Fruit fly (Drosophila melanogaster) whole organism, embryonic: ENCODE data around the gene tyn.

ENCODE experiments used
- Atf3 ChIP-seq: fragments of 200-800 bp; sonication (Bioruptor generic); optimal IDR thresholded peaks from 3 replicates; lab custom pipeline; 2016; ENCODE audit warnings: missing biosample characterization, missing genetic modification characterization
- CG10209 ChIP-seq: fragments of 200-800 bp; sonication (Bioruptor generic); optimal IDR thresholded peaks from 3 replicates; lab custom pipeline; 2017; ENCODE audit warnings: missing biosample characterization, mild to moderate bottlenecking, missing genetic modification characterization, missing genetic modification reagents
- CG10959 ChIP-seq: fragments of 200-800 bp; sonication (Bioruptor generic); IDR thresholded peaks from 2 replicates; pipeline ENCODE4 v1.3.6; 2022; ENCODE audit warnings: missing biosample characterization, missing genetic modification characterization
- CG11723 ChIP-seq: fragments of 200-800 bp; sonication (Bioruptor generic); optimal IDR thresholded peaks from 2 replicates; lab custom pipeline; 2017; ENCODE audit warnings: missing biosample characterization, mild to moderate bottlenecking, missing genetic modification characterization
- CG12299 ChIP-seq: fragments of 200-800 bp; sonication (Bioruptor generic); optimal IDR thresholded peaks from 2 replicates; lab custom pipeline; 2018; ENCODE audit warnings: missing biosample characterization, mild to moderate bottlenecking, missing genetic modification characterization
- CG12391 ChIP-seq: fragments of 200-800 bp; sonication (Bioruptor generic); optimal IDR thresholded peaks from 3 replicates; lab custom pipeline; 2018; ENCODE audit warnings: missing biosample characterization, mild to moderate bottlenecking, missing genetic modification characterization, moderate library complexity
- CG1529 ChIP-seq: fragments of 200-800 bp; sonication (Bioruptor generic); optimal IDR thresholded peaks from 3 replicates; lab custom pipeline; 2018; ENCODE audit warnings: missing biosample characterization, missing genetic modification characterization
- CG15514 ChIP-seq: fragments of 200-800 bp; sonication (Bioruptor generic); optimal IDR thresholded peaks from 3 replicates; lab custom pipeline; 2017; ENCODE audit warnings: missing biosample characterization, missing genetic modification characterization, mild to moderate bottlenecking, moderate library complexity, missing genetic modification reagents
- CG15696 ChIP-seq: fragments of 200-800 bp; sonication (Bioruptor generic); optimal IDR thresholded peaks from 2 replicates; lab custom pipeline; 2019; ENCODE audit warnings: missing biosample characterization, mild to moderate bottlenecking, missing genetic modification characterization, moderate library complexity
- CG17612 ChIP-seq: fragments of 200-800 bp; sonication (Bioruptor generic); IDR thresholded peaks from 2 replicates; pipeline ENCODE4 v1.3.6; 2022; ENCODE audit warnings: missing biosample characterization, missing genetic modification characterization
- CG1792 ChIP-seq: fragments of 200-800 bp; sonication (Bioruptor generic); optimal IDR thresholded peaks from 2 replicates; lab custom pipeline; 2016; ENCODE audit warnings: missing biosample characterization, missing genetic modification characterization
- CG2129 ChIP-seq: fragments of 200-800 bp; sonication (Bioruptor generic); IDR thresholded peaks from 2 replicates; pipeline ENCODE4 v1.3.6; 2022; ENCODE audit warnings: missing biosample characterization, missing genetic modification characterization; ENCODE audit not compliant: partially characterized antibody
- CG31441 ChIP-seq: fragments of 200-800 bp; sonication (Bioruptor generic); IDR thresholded peaks from 2 replicates; pipeline ENCODE4 v1.3.6; 2022; ENCODE audit warnings: missing biosample characterization, missing genetic modification characterization
- CG3281 ChIP-seq: fragments of 200-800 bp; sonication (Bioruptor generic); optimal IDR thresholded peaks from 3 replicates; lab custom pipeline; 2017; ENCODE audit warnings: missing biosample characterization, mild to moderate bottlenecking, missing genetic modification characterization
- CG7786 ChIP-seq: fragments of 200-800 bp; sonication (Bioruptor generic); optimal IDR thresholded peaks from 2 replicates; lab custom pipeline; 2016; ENCODE audit warnings: missing biosample characterization, missing genetic modification characterization
- CG9609 ChIP-seq: fragments of 200-800 bp; sonication (Bioruptor generic); optimal IDR thresholded peaks from 3 replicates; lab custom pipeline; 2016; ENCODE audit warnings: missing biosample characterization, missing genetic modification characterization
- Camta ChIP-seq: fragments of 200-800 bp; sonication (Bioruptor generic); optimal IDR thresholded peaks from 2 replicates; lab custom pipeline; 2016; ENCODE audit warnings: missing biosample characterization, missing genetic modification characterization
- Dll ChIP-seq: fragments of 200-800 bp; sonication (Bioruptor generic); IDR thresholded peaks from 4 replicates; pipeline ENCODE4 v1.3.6; 2022; ENCODE audit warnings: missing biosample characterization, missing genetic modification characterization; ENCODE audit not compliant: partially characterized antibody
- Drgx ChIP-seq: fragments of 200-800 bp; sonication (Bioruptor generic); IDR thresholded peaks from 2 replicates; pipeline ENCODE4 v1.3.6; 2022; ENCODE audit warnings: missing biosample characterization, missing genetic modification characterization
- Ets65A ChIP-seq: fragments of 200-800 bp; sonication (Bioruptor generic); peaks from one replicate; lab custom pipeline; 2016; ENCODE audit warnings: missing biosample characterization, missing genetic modification characterization
- HLH3B ChIP-seq: fragments of 200-800 bp; sonication (Bioruptor generic); IDR thresholded peaks from 2 replicates; pipeline ENCODE4 v1.3.6; 2022; ENCODE audit warnings: missing biosample characterization, missing genetic modification characterization
- Hmr ChIP-seq: fragments of 200-800 bp; sonication (Bioruptor generic); optimal IDR thresholded peaks from 3 replicates; lab custom pipeline; 2017; ENCODE audit warnings: mild to moderate bottlenecking, missing biosample characterization, missing genetic modification reagents, missing genetic modification characterization
- Hr39 ChIP-seq: fragments of >200 bp; optimal IDR thresholded peaks from 2 replicates; lab custom pipeline; 2017
- Lim3 ChIP-seq: fragments of 200-800 bp; sonication (Bioruptor generic); IDR thresholded peaks from 2 replicates; pipeline ENCODE4 v1.3.6; 2022; ENCODE audit warnings: missing biosample characterization, missing genetic modification characterization
- MTF-1 ChIP-seq: fragments of 200-800 bp; sonication (Bioruptor generic); optimal IDR thresholded peaks from 2 replicates; lab custom pipeline; 2018; ENCODE audit warnings: missing biosample characterization, mild to moderate bottlenecking, missing genetic modification characterization, borderline replicate concordance
- NC2β ChIP-seq: fragments of 200-800 bp; sonication (Bioruptor generic); optimal IDR thresholded peaks from 2 replicates; lab custom pipeline; 2016; ENCODE audit warnings: missing biosample characterization, missing genetic modification characterization
- Ravus ChIP-seq: fragments of 200-800 bp; sonication (Bioruptor generic); IDR thresholded peaks from 2 replicates; pipeline ENCODE4 v1.3.6; 2022; ENCODE audit warnings: missing biosample characterization, missing genetic modification characterization
- Six4 ChIP-seq: fragments of 200-800 bp; sonication (Bioruptor generic); optimal IDR thresholded peaks from 2 replicates; lab custom pipeline; 2016; ENCODE audit warnings: missing biosample characterization, missing genetic modification characterization
- Stat92E ChIP-seq, 3 experiments: fragments of >200 bp in 2 of 3; fragments of 200-800 bp in 1 of 3; sonication (Bioruptor generic) in 1 of 3; optimal IDR thresholded peaks; 2 replicates each; lab custom pipeline; 2017 to 2019; ENCODE audit warnings: missing biosample characterization in 3 of 3, missing genetic modification characterization in 3 of 3, mild to moderate bottlenecking in 1 of 3, moderate library complexity in 1 of 3
- Taf1 ChIP-seq: fragments of 200-800 bp; sonication (Bioruptor generic); IDR thresholded peaks from 2 replicates; pipeline ENCODE4 v1.3.6; 2022; ENCODE audit warnings: missing biosample characterization, missing genetic modification characterization
- ab ChIP-seq: fragments of 200-800 bp; sonication (Bioruptor generic); optimal IDR thresholded peaks from 2 replicates; lab custom pipeline; 2016; ENCODE audit warnings: missing biosample characterization, missing genetic modification characterization
- bowl ChIP-seq: fragments of 200-800 bp; sonication (Bioruptor generic); IDR thresholded peaks from 2 replicates; pipeline ENCODE4 v1.3.6; 2022; ENCODE audit warnings: missing biosample characterization, missing genetic modification characterization
- caup ChIP-seq: fragments of 200-800 bp; sonication (Bioruptor generic); optimal IDR thresholded peaks from 3 replicates; lab custom pipeline; 2017; ENCODE audit warnings: missing biosample characterization, mild to moderate bottlenecking, missing genetic modification characterization, moderate library complexity; ENCODE audit not compliant: severe bottlenecking
- chm ChIP-seq: fragments of 200-800 bp; sonication (Bioruptor generic); IDR thresholded peaks from 2 replicates; pipeline ENCODE4 v1.3.6; 2022; ENCODE audit warnings: missing biosample characterization, missing genetic modification characterization
- cwo ChIP-seq: fragments of 200-800 bp; sonication (Bioruptor generic); optimal IDR thresholded peaks from 3 replicates; lab custom pipeline; 2017; ENCODE audit warnings: missing biosample characterization, missing genetic modification characterization, mild to moderate bottlenecking, moderate library complexity, missing genetic modification reagents
- dpn ChIP-seq, 2 experiments: fragments of 200-800 bp; sonication (Bioruptor generic); optimal IDR thresholded peaks; 3 replicates each; lab custom pipeline; 2016; ENCODE audit warnings: missing biosample characterization in 2 of 2, missing genetic modification characterization in 2 of 2
- eve ChIP-seq, 2 experiments: fragments of >200 bp; optimal IDR thresholded peaks; 2 replicates each; lab custom pipeline; 2017; ENCODE audit warnings: missing biosample characterization in 2 of 2, missing genetic modification characterization in 2 of 2
- exex ChIP-seq: fragments of 200-800 bp; sonication (Bioruptor generic); optimal IDR thresholded peaks from 4 replicates; lab custom pipeline; 2018; ENCODE audit warnings: missing biosample characterization, mild to moderate bottlenecking, missing genetic modification characterization, moderate library complexity
- h ChIP-seq: fragments of >200 bp; optimal IDR thresholded peaks from 2 replicates; lab custom pipeline; 2017
- kni ChIP-seq: fragments of 200-800 bp; sonication (Bioruptor generic); optimal IDR thresholded peaks from 3 replicates; lab custom pipeline; 2017; ENCODE audit warnings: mild to moderate bottlenecking, missing biosample characterization, missing genetic modification reagents, missing genetic modification characterization
- lola ChIP-seq, 3 experiments: fragments of >200 bp in 2 of 3; fragments of 200-800 bp in 1 of 3; sonication (Bioruptor generic) in 1 of 3; optimal IDR thresholded peaks; 2 replicates each; lab custom pipeline; 2017 to 2019; ENCODE audit warnings: missing biosample characterization in 3 of 3, missing genetic modification characterization in 3 of 3, mild to moderate bottlenecking in 1 of 3, moderate library complexity in 1 of 3
- onecut ChIP-seq: fragments of 200-800 bp; sonication (Bioruptor generic); IDR thresholded peaks from 2 replicates; pipeline ENCODE4 v1.3.6; 2022; ENCODE audit warnings: missing biosample characterization, missing genetic modification characterization
- pan ChIP-seq, 4 experiments: fragments of >200 bp in 3 of 4; fragments of 200-800 bp in 1 of 4; sonication (Bioruptor generic) in 1 of 4; optimal IDR thresholded peaks in 3 of 4; IDR thresholded peaks in 1 of 4; 2 replicates each; pipeline versions ENCODE4 v1.3.6 to Lab custom; 2017 to 2022; ENCODE audit warnings: missing biosample characterization in 2 of 4, missing genetic modification characterization in 2 of 4, mixed read lengths in 1 of 4
- phol ChIP-seq: fragments of 200-800 bp; sonication (Bioruptor generic); optimal IDR thresholded peaks from 3 replicates; lab custom pipeline; 2018; ENCODE audit warnings: missing biosample characterization, mild to moderate bottlenecking, missing genetic modification characterization, moderate library complexity
- pzg ChIP-seq: fragments of 200-800 bp; sonication (Bioruptor generic); optimal IDR thresholded peaks from 3 replicates; lab custom pipeline; 2018; ENCODE audit warnings: missing biosample characterization, mild to moderate bottlenecking, missing genetic modification characterization, moderate library complexity
- repo ChIP-seq: fragments of 200-800 bp; sonication (Bioruptor generic); optimal IDR thresholded peaks from 2 replicates; lab custom pipeline; 2016; ENCODE audit warnings: missing biosample characterization, missing genetic modification characterization
- sd ChIP-seq: fragments of 200-800 bp; sonication (Bioruptor generic); optimal IDR thresholded peaks from 3 replicates; lab custom pipeline; 2018; ENCODE audit warnings: missing biosample characterization, mild to moderate bottlenecking, missing genetic modification characterization, moderate library complexity
- slou ChIP-seq: fragments of 200-800 bp; sonication (Bioruptor generic); optimal IDR thresholded peaks from 3 replicates; lab custom pipeline; 2016; ENCODE audit warnings: missing biosample characterization, missing genetic modification characterization
- tgo ChIP-seq: fragments of 200-800 bp; sonication (Bioruptor generic); IDR thresholded peaks from 3 replicates; pipeline ENCODE4 v1.3.6; 2022; ENCODE audit warnings: missing biosample characterization, missing genetic modification characterization
- tin ChIP-seq: fragments of 200-800 bp; sonication (Bioruptor generic); optimal IDR thresholded peaks from 3 replicates; lab custom pipeline; 2016; ENCODE audit warnings: missing biosample characterization, missing genetic modification characterization
- trh ChIP-seq: fragments of 200-800 bp; sonication (Bioruptor generic); optimal IDR thresholded peaks from 2 replicates; lab custom pipeline; 2016; ENCODE audit warnings: missing biosample characterization, missing genetic modification characterization

Gene tyn

DNA sequence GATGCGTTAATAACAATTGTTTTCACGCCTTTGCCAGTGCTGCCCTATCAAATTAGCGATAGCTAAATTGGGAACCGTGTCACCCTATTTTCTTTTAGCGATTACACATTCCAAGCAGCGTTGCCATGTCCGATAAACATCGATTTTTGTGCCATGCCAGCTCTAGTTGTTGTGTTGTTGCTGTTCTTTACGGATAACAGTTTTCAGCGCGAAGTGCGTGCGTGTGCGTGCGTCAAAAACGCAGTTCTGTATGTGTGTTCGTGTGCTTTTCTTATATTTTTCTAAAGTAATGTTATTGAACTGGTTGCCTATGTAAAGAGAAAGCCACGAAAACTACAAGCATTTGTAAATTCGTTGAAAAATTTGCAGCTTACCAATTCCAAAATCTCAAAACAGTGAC, 105.7 kb downstream of the tyn start, which contains the start of the genes CG3038 and G9a (continued):
- TF ChIP-seq Ets65A (GFP tag; lab: Kevin White, UChicago) (peak; percentile 86), CG7786 (no peak), Six4 (GFP tag; lab: Kevin White, UChicago) (no peak), chm (GFP tag; lab: Robert Waterston, UW) (no peak), sd (tag; lab: Kevin White, UChicago) (peak; percentile 92), Hmr (no peak), repo (GFP tag; lab: Kevin White, UChicago) (peak; percentile 26), Stat92E (GFP tag; optimal IDR thresholded peaks at IDR 0.05; lab: Kevin White, UChicago) (peak in 1 of 3 experiments; percentile 77), caup (GFP tag; lab: Kevin White, UChicago) (peak; percentile 45), Hr39 (lab: Kevin White, UChicago) (no peak), CG15696 (tag; lab: Kevin White, UChicago) (peak; percentile 31), onecut (GFP tag; lab: Robert Waterston, UW) (peak; percentile 82), HLH3B (GFP tag; lab: Robert Waterston, UW) (no peak), ab (GFP tag; lab: Kevin White, UChicago) (no peak), bowl (no peak), MTF-1 (no peak), CG15514 (GFP tag; lab: Kevin White, UChicago) (peak; percentile 69), pzg (GFP tag; lab: Kevin White, UChicago) (peak; percentile 97), Camta (GFP tag; lab: Kevin White, UChicago) (no peak), kni (GFP tag; lab: Kevin White, UChicago) (no peak), CG17612 (GFP tag; lab: Robert Waterston, UW) (no peak), tgo (GFP tag; lab: Robert Waterston, UW) (no peak), h (lab: Kevin White, UChicago) (no peak), CG12299 (peak; percentile 62), cwo (no peak), Dll (GFP tag; lab: Robert Waterston, UW) (no peak), CG10959 (no peak), CG2129 (GFP tag; lab: Robert Waterston, UW) (no peak), CG3281 (no peak), pan (optimal IDR thresholded peaks at IDR 0.05; lab: Kevin White, UChicago) (no peak), pan (GFP tag; optimal IDR thresholded peaks at IDR 0.05 in 1 of 2, IDR thresholded peaks at IDR 0.05 in 1 of 2) (no peak), tin (GFP tag; lab: Kevin White, UChicago) (no peak), CG31441 (GFP tag; lab: Robert Waterston, UW) (no peak), CG11723 (GFP tag; lab: Kevin White, UChicago) (no peak), Taf1 (GFP tag; lab: Robert Waterston, UW) (no peak), Drgx (GFP tag; lab: Robert Waterston, UW) (no peak), CG1529 (GFP tag; lab: Kevin White, UChicago) (peak; percentile 22), Lim3 (GFP tag; lab: Robert Waterston, UW) (no peak), Ravus (GFP tag; lab: Robert Waterston, UW) (no peak), NC2β (peak; percentile 24), trh (GFP tag; lab: Kevin White, UChicago) (no peak), Atf3 (GFP tag; lab: Kevin White, UChicago) (peak; percentile 25), eve (GFP tag; optimal IDR thresholded peaks at IDR 0.05; lab: Kevin White, UChicago) (no peak), CG1792 (no peak), CG9609 (peak; percentile 9), lola (GFP tag; optimal IDR thresholded peaks at IDR 0.05; lab: Kevin White, UChicago) (no peak), CG10209 (GFP tag; lab: Kevin White, UChicago) (peak; percentile 9), slou (GFP tag; lab: Kevin White, UChicago) (no peak), exex (tag; lab: Kevin White, UChicago) (peak; percentile 5), phol (peak; percentile 75), CG12391 (peak; percentile 63), dpn (GFP tag; optimal IDR thresholded peaks at IDR 0.05; lab: Kevin White, UChicago) (peak; percentile 54 to 64)
